Worm (Caenorhabditis elegans): Measurements from ENCODE around the gene F43C11.10.

The F43C11.10 gene

ce11 chrII:2340974-2341373, 11.5 kb downstream of the F43C11.10 start:
- TF ChIP-seq snpc-4 (tag; optimal IDR thresholded peaks at IDR 0.05) (no peak), R02D3.7 (tag; optimal IDR thresholded peaks at IDR 0.05) (no peak), nhr-77 (tag; optimal IDR thresholded peaks at IDR 0.05) (no peak), ztf-11 (tag; optimal IDR thresholded peaks at IDR 0.05) (no peak), ceh-82 (tag; optimal IDR thresholded peaks at IDR 0.05) (no peak), fkh-2 (tag; optimal IDR thresholded peaks at IDR 0.05) (no peak), mdl-1 (tag; optimal IDR thresholded peaks at IDR 0.05) (no peak), nhr-28 (tag; optimal IDR thresholded peaks at IDR 0.05) (no peak), nfya-1 (tag; optimal IDR thresholded peaks at IDR 0.05; ENCODE audit: insufficient read depth) (peak; percentile 14), skn-1 (tag; optimal IDR thresholded peaks at IDR 0.05) (no peak), daf-12 (tag; optimal IDR thresholded peaks at IDR 0.05) (no peak), egl-5 (tag; optimal IDR thresholded peaks at IDR 0.05) (no peak), lin-15B (tag; optimal IDR thresholded peaks at IDR 0.05) (no peak), unc-62 (GFP tag; optimal IDR thresholded peaks at IDR 0.05) (no peak), ceh-16 (tag; optimal IDR thresholded peaks at IDR 0.05) (peak; percentile 16), eor-1 (tag; optimal IDR thresholded peaks at IDR 0.05) (no peak), nhr-237 (tag; optimal IDR thresholded peaks at IDR 0.05) (no peak), elt-3 (tag; optimal IDR thresholded peaks at IDR 0.05) (no peak), nhr-23 (tag; optimal IDR thresholded peaks at IDR 0.05) (no peak), nhr-11 (tag; optimal IDR thresholded peaks at IDR 0.05) (no peak), nhr-67 (tag; optimal IDR thresholded peaks at IDR 0.05) (no peak), fkh-10 (GFP tag; optimal IDR thresholded peaks at IDR 0.05) (no peak), sea-2 (GFP tag; optimal IDR thresholded peaks at IDR 0.05) (no peak), nhr-12 (tag; optimal IDR thresholded peaks at IDR 0.05) (no peak), nhr-25 (tag; optimal IDR thresholded peaks at IDR 0.05) (no peak), ceh-28 (tag; optimal IDR thresholded peaks at IDR 0.05) (no peak), hmg-11 (tag; optimal IDR thresholded peaks at IDR 0.05) (peak; percentile 42), unc-39 (tag; optimal IDR thresholded peaks at IDR 0.05) (no peak), elt-2 (tag; optimal IDR thresholded peaks at IDR 0.05) (peak; percentile 5), pqm-1 (tag; optimal IDR thresholded peaks at IDR 0.05) (no peak)

DNA sequence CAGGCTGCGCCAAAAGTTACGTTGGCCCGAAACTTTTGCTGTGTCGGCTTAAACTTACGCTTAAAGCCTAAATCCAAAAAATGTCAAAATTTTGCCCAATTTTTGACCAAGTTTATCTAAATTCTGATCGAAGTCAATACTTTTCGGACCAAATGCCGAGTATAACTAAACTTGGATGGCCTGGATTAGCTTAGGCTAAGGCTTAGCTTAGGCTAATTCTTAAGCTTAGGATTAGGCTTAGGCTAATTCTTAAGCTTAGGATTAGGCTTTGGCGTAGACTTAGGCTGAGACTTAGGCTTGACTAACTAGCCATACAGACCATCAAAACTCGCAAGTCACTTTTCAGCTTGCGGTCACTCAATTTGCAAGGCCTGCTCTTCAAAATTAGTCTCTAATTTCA, 16.3 kb downstream of the F43C11.10 start:
- TF ChIP-seq nhr-12 (tag; optimal IDR thresholded peaks at IDR 0.05) (no peak), ama-1 (optimal IDR thresholded peaks at IDR 0.05) (no peak), egl-5 (tag; optimal IDR thresholded peaks at IDR 0.05) (no peak), egl-27 (tag; optimal IDR thresholded peaks at IDR 0.05) (no peak), eor-1 (tag; optimal IDR thresholded peaks at IDR 0.05) (no peak), unc-39 (tag; optimal IDR thresholded peaks at IDR 0.05) (no peak), nhr-76 (tag; optimal IDR thresholded peaks at IDR 0.05) (no peak), pqm-1 (tag; optimal IDR thresholded peaks at IDR 0.05) (no peak), nhr-25 (tag; optimal IDR thresholded peaks at IDR 0.05) (no peak), fkh-10 (GFP tag; optimal IDR thresholded peaks at IDR 0.05) (no peak), fkh-2 (tag; optimal IDR thresholded peaks at IDR 0.05) (no peak), lsy-12 (tag; optimal IDR thresholded peaks at IDR 0.05) (no peak), ceh-16 (tag; optimal IDR thresholded peaks at IDR 0.05) (no peak), elt-3 (tag; optimal IDR thresholded peaks at IDR 0.05) (no peak)

ce11 chrII:2335572-2335971, 16.9 kb downstream of the F43C11.10 start, which contains the start of gene F43C11.7:
Gene F43C11.7, plus strand, starts transcription at chrII:2335897.
- peak; percentile 51 for TF ChIP-seq pha-4 (tag; optimal IDR thresholded peaks at IDR 0.05)
- TF ChIP-seq nhr-43 (tag; optimal IDR thresholded peaks at IDR 0.05; ENCODE audit: poor library complexity, severe bottlenecking): no peak
- peak; percentile 87 for TF ChIP-seq elt-2 (tag; optimal IDR thresholded peaks at IDR 0.05)
- TF ChIP-seq ceh-28 (tag; optimal IDR thresholded peaks at IDR 0.05): no peak
- TF ChIP-seq pqm-1 (tag; optimal IDR thresholded peaks at IDR 0.05): peak; percentile 49
- TF ChIP-seq elt-1 (tag; optimal IDR thresholded peaks at IDR 0.05): no peak
- TF ChIP-seq fos-1 (tag; optimal IDR thresholded peaks at IDR 0.05): no peak

DNA sequence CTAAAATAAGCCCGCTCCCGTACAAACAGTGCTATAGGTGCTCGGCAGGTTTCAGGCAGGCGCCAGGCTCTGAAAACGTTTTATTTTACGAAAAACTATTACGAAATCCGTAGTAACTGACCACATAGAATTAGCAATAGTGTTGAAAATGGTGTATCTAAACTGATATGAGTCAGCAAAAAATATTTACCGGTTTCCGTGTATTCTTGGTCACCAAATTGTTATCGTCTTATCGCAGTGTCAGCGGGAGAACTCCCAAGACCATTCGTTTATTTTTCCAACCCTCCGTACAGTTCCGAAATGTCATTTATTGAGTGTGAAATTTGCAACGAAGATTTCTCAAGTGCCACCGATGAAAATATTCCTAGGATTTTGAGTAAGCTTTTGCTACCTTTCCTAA, 20.2 kb downstream of the F43C11.10 start, which contains the start of gene F43C11.8:
TSS of gene F43C11.8 (plus strand) at position 301 of the 400 bp plus-strand sequence.
- TF ChIP-seq pha-4 (tag; optimal IDR thresholded peaks at IDR 0.05): no peak
- TF ChIP-seq ama-1 (optimal IDR thresholded peaks at IDR 0.05): no peak
- TF ChIP-seq nhr-67 (tag; optimal IDR thresholded peaks at IDR 0.05): no peak
- no peak for TF ChIP-seq daf-12 (tag; optimal IDR thresholded peaks at IDR 0.05)
- no peak for TF ChIP-seq zag-1 (tag; optimal IDR thresholded peaks at IDR 0.05)
- no peak for TF ChIP-seq ztf-4 (tag; optimal IDR thresholded peaks at IDR 0.05)
- TF ChIP-seq egl-27 (tag; optimal IDR thresholded peaks at IDR 0.05): no peak
- TF ChIP-seq nhr-43 (tag; optimal IDR thresholded peaks at IDR 0.05; ENCODE audit: poor library complexity, severe bottlenecking): no peak
- no peak for TF ChIP-seq jun-1 (tag; optimal IDR thresholded peaks at IDR 0.05)
- no peak for TF ChIP-seq nhr-11 (tag; optimal IDR thresholded peaks at IDR 0.05)
- no peak for TF ChIP-seq fkh-10 (GFP tag; optimal IDR thresholded peaks at IDR 0.05)
- TF ChIP-seq nhr-23 (tag; optimal IDR thresholded peaks at IDR 0.05): no peak
- no peak for TF ChIP-seq elt-2 (tag; optimal IDR thresholded peaks at IDR 0.05)
- no peak for TF ChIP-seq nhr-12 (tag; optimal IDR thresholded peaks at IDR 0.05)
